Fruit fly (Drosophila melanogaster): Measurements from ENCODE around the gene Pax.

Gene Pax

dm6 chr2L:19411966-19412365 lies 14.4 kb downstream of the Pax start:
- TF ChIP-seq Pif1A (GFP tag; optimal IDR thresholded peaks at IDR 0.05) (no peak), CG12605 (GFP tag; IDR thresholded peaks at IDR 0.05) (no peak), CG8301 (tag; optimal IDR thresholded peaks at IDR 0.05) (no peak), CG32121 (GFP tag; IDR thresholded peaks at IDR 0.05) (no peak), gl (tag; optimal IDR thresholded peaks at IDR 0.05) (no peak), CG13204 (GFP tag; optimal IDR thresholded peaks at IDR 0.05) (no peak), Ets98B (GFP tag; IDR thresholded peaks at IDR 0.05) (no peak), CG8159 (tag; optimal IDR thresholded peaks at IDR 0.05) (no peak), Snoo (tag; optimal IDR thresholded peaks at IDR 0.05) (no peak), EcR (GFP tag; optimal IDR thresholded peaks at IDR 0.05) (no peak), fd96Ca (GFP tag; IDR thresholded peaks at IDR 0.05) (no peak), CG17806 (tag; optimal IDR thresholded peaks at IDR 0.05) (no peak)

- no peak for TF ChIP-seq CG10348 (GFP tag; IDR thresholded peaks at IDR 0.05)
- no peak for TF ChIP-seq D1 (tag; optimal IDR thresholded peaks at IDR 0.05)
- TF ChIP-seq CG12605 (GFP tag; IDR thresholded peaks at IDR 0.05): no peak
- no peak for TF ChIP-seq CG15710 (tag; optimal IDR thresholded peaks at IDR 0.05)
- TF ChIP-seq Snoo (tag; optimal IDR thresholded peaks at IDR 0.05): no peak
- no peak for TF ChIP-seq gl (tag; optimal IDR thresholded peaks at IDR 0.05)
- TF ChIP-seq EcR (GFP tag; optimal IDR thresholded peaks at IDR 0.05): no peak
- no peak for TF ChIP-seq CG4496 (GFP tag; IDR thresholded peaks at IDR 0.05)
- TF ChIP-seq CG9948 (tag; optimal IDR thresholded peaks at IDR 0.05): no peak
- no peak for TF ChIP-seq CG8301 (tag; optimal IDR thresholded peaks at IDR 0.05)
- TF ChIP-seq CG14655 (GFP tag; optimal IDR thresholded peaks at IDR 0.05): no peak
- TF ChIP-seq Pif1A (GFP tag; optimal IDR thresholded peaks at IDR 0.05): no peak
- no peak for TF ChIP-seq rn (GFP tag; IDR thresholded peaks at IDR 0.05)
- TF ChIP-seq CG13204 (GFP tag; optimal IDR thresholded peaks at IDR 0.05): no peak
- no peak for TF ChIP-seq CG8159 (tag; optimal IDR thresholded peaks at IDR 0.05)
- TF ChIP-seq CG17806 (tag; optimal IDR thresholded peaks at IDR 0.05): no peak
- no peak for TF ChIP-seq CG32121 (GFP tag; IDR thresholded peaks at IDR 0.05)
- no peak for TF ChIP-seq Ets98B (GFP tag; IDR thresholded peaks at IDR 0.05)
These were observed 20.0 kb downstream of the Pax start for dm6 chr2L:19406419-19406818.

dm6 chr2L:19405685-19406357 lies 20.6 kb downstream of the Pax start:
- TF ChIP-seq CG17806 (tag; optimal IDR thresholded peaks at IDR 0.05) (no peak), Ets98B (GFP tag; IDR thresholded peaks at IDR 0.05) (no peak), CG9948 (tag; optimal IDR thresholded peaks at IDR 0.05) (no peak), CG14655 (GFP tag; optimal IDR thresholded peaks at IDR 0.05) (no peak), CG32121 (GFP tag; IDR thresholded peaks at IDR 0.05) (no peak), CG13204 (GFP tag; optimal IDR thresholded peaks at IDR 0.05) (no peak), D1 (tag; optimal IDR thresholded peaks at IDR 0.05) (no peak), CG8159 (tag; optimal IDR thresholded peaks at IDR 0.05) (no peak), CG10348 (GFP tag; IDR thresholded peaks at IDR 0.05) (no peak), Pif1A (GFP tag; optimal IDR thresholded peaks at IDR 0.05) (no peak), CG8301 (tag; optimal IDR thresholded peaks at IDR 0.05) (no peak), CG12605 (GFP tag; IDR thresholded peaks at IDR 0.05) (no peak), gl (tag; optimal IDR thresholded peaks at IDR 0.05) (no peak), fd96Ca (GFP tag; IDR thresholded peaks at IDR 0.05) (no peak), CG15710 (tag; optimal IDR thresholded peaks at IDR 0.05) (no peak), EcR (GFP tag; optimal IDR thresholded peaks at IDR 0.05) (no peak), CG4496 (GFP tag; IDR thresholded peaks at IDR 0.05) (no peak), Pif1B (GFP tag; optimal IDR thresholded peaks at IDR 0.05) (no peak), rn (GFP tag; IDR thresholded peaks at IDR 0.05) (no peak)

- TF ChIP-seq CG8301 (tag; optimal IDR thresholded peaks at IDR 0.05) (no peak), CG32121 (GFP tag; IDR thresholded peaks at IDR 0.05) (0 out of 2 replicates have a peak, but pooled peaks have one; percentile 39)
These were observed 21.6 kb downstream of the Pax start for dm6 chr2L:19404804-19405203.

- TF ChIP-seq D1 (tag; optimal IDR thresholded peaks at IDR 0.05): no peak
- peak; percentile 17; the same call in 1 of the 2 replicates for TF ChIP-seq CG32121 (GFP tag; IDR thresholded peaks at IDR 0.05)
- no peak for TF ChIP-seq CG8301 (tag; optimal IDR thresholded peaks at IDR 0.05)
- TF ChIP-seq Snoo (tag; optimal IDR thresholded peaks at IDR 0.05): no peak
- no peak for TF ChIP-seq Pif1B (GFP tag; optimal IDR thresholded peaks at IDR 0.05)
- TF ChIP-seq CG10348 (GFP tag; IDR thresholded peaks at IDR 0.05): no peak
- TF ChIP-seq Ets98B (GFP tag; IDR thresholded peaks at IDR 0.05): no peak
These were observed 23.0 kb downstream of the Pax start for dm6 chr2L:19403398-19403797.

dm6 chr2L:19402667-19403066 lies 23.7 kb downstream of the Pax start:
- TF ChIP-seq CG14655 (GFP tag; optimal IDR thresholded peaks at IDR 0.05): no peak
- no peak for TF ChIP-seq CG8159 (tag; optimal IDR thresholded peaks at IDR 0.05)
- no peak for TF ChIP-seq Ets98B (GFP tag; IDR thresholded peaks at IDR 0.05)
- no peak for TF ChIP-seq CG32121 (GFP tag; IDR thresholded peaks at IDR 0.05)
- no peak for TF ChIP-seq CG34367 (tag; optimal IDR thresholded peaks at IDR 0.05)
- TF ChIP-seq CG10348 (GFP tag; IDR thresholded peaks at IDR 0.05): no peak
- no peak for TF ChIP-seq CG13204 (GFP tag; optimal IDR thresholded peaks at IDR 0.05)
- TF ChIP-seq fd96Ca (GFP tag; IDR thresholded peaks at IDR 0.05): no peak
- TF ChIP-seq CG15710 (tag; optimal IDR thresholded peaks at IDR 0.05): no peak
- no peak for TF ChIP-seq D1 (tag; optimal IDR thresholded peaks at IDR 0.05)
- no peak for TF ChIP-seq CG17806 (tag; optimal IDR thresholded peaks at IDR 0.05)
- TF ChIP-seq gl (tag; optimal IDR thresholded peaks at IDR 0.05): no peak
- no peak for TF ChIP-seq Pif1A (GFP tag; optimal IDR thresholded peaks at IDR 0.05)
- no peak for TF ChIP-seq CG4496 (GFP tag; IDR thresholded peaks at IDR 0.05)
- TF ChIP-seq Snoo (tag; optimal IDR thresholded peaks at IDR 0.05): no peak
- no peak for TF ChIP-seq EcR (GFP tag; optimal IDR thresholded peaks at IDR 0.05)
- no peak for TF ChIP-seq CG9948 (tag; optimal IDR thresholded peaks at IDR 0.05)
- no peak for TF ChIP-seq CG12605 (GFP tag; IDR thresholded peaks at IDR 0.05)
